Fruit fly (Drosophila melanogaster): Measurements from ENCODE around the gene CG9004.

Gene CG9004

DNA sequence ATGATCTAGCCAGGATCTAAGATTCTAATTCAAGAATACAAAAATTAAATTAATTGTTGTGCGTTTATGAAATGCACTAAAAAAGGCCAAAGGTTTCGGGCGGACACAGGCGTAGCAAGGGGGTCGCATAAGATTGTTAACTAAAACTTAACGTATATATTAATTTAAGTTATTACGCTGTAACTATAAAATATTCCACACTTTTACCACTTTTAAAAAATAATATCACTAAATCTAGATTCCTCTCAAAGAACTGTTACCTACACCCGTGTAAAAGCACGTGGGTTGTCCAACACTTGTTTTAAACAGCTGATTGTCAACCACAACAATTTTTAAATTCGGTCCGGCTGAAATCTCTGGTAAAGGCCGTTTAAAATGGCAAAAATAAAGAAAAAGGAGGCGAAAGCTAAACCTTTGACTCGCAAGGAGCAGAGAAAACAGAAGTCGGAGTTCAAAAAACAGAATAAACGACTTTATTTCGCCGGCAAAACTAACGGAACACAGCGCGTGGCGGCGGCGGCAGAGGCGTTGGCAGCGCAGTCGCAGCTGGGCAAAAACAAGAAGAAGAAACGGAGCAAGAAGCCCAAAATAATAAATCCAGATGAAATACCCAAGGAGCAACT lies at the start of gene CG9004, which contains the start of gene mRpL23 (continued):
- TF ChIP-seq en (GFP tag; optimal IDR thresholded peaks at IDR 0.05): peak; percentile 94
- peak; percentile 90 for TF ChIP-seq Nf-YC (tag; optimal IDR thresholded peaks at IDR 0.05)
- peak; percentile 99 for TF ChIP-seq CoRest (tag; optimal IDR thresholded peaks at IDR 0.05)
- peak; percentile 99 for TF ChIP-seq pho (GFP tag; optimal IDR thresholded peaks at IDR 0.05)
- peak; percentile 100 for TF ChIP-seq Hsf (GFP tag; optimal IDR thresholded peaks at IDR 0.05)
- peak; percentile 99 for TF ChIP-seq CG18599 (GFP tag; optimal IDR thresholded peaks at IDR 0.05)
- no peak for TF ChIP-seq Doc3 (GFP tag; IDR thresholded peaks at IDR 0.05; ENCODE audit: partially characterized antibody)
- TF ChIP-seq GATAe (GFP tag; conservative IDR thresholded peaks at IDR 0.05): peak; percentile 99
- peak; percentile 99 for TF ChIP-seq CG7839 (tag; optimal IDR thresholded peaks at IDR 0.05)
- peak; percentile 99 for TF ChIP-seq Abd-B (GFP tag; optimal IDR thresholded peaks at IDR 0.05)
- peak; percentile 99 for TF ChIP-seq ro (GFP tag; IDR thresholded peaks at IDR 0.05)
- peak; percentile 99 for TF ChIP-seq CG4820 (GFP tag; optimal IDR thresholded peaks at IDR 0.05)
- peak; percentile 98 for TF ChIP-seq dm (GFP tag; optimal IDR thresholded peaks at IDR 0.05)
- peak; percentile 97 for TF ChIP-seq Adf1 (GFP tag; IDR thresholded peaks at IDR 0.05)
- TF ChIP-seq CG17361 (GFP tag; IDR thresholded peaks at IDR 0.05): peak; percentile 99
- TF ChIP-seq sna (GFP tag; IDR thresholded peaks at IDR 0.05; ENCODE audit: partially characterized antibody): peak; percentile 30; the same call in 1 of the 2 replicates
- peak in 1 of 3 experiments; percentile 99 for TF ChIP-seq lola (GFP tag; optimal IDR thresholded peaks at IDR 0.05)
- TF ChIP-seq wdn (GFP tag; IDR thresholded peaks at IDR 0.05): peak; percentile 99
- peak; percentile 100 for TF ChIP-seq rib (GFP tag; IDR thresholded peaks at IDR 0.05)
- peak; percentile 99 for TF ChIP-seq kay (GFP tag; optimal IDR thresholded peaks at IDR 0.05)
- peak; percentile 100 for TF ChIP-seq CG4617 (GFP tag; optimal IDR thresholded peaks at IDR 0.05; ENCODE audit: borderline replicate concordance)
- peak; percentile 93 for TF ChIP-seq CG18011 (GFP tag; optimal IDR thresholded peaks at IDR 0.05)
- TF ChIP-seq Aef1 (GFP tag; IDR thresholded peaks at IDR 0.05): peak; percentile 100
- no peak for TF ChIP-seq usp (GFP tag; optimal IDR thresholded peaks at IDR 0.05)
- peak; percentile 99 for TF ChIP-seq cas (GFP tag; IDR thresholded peaks at IDR 0.05)
- peak; percentile 99 for TF ChIP-seq Six4 (GFP tag; optimal IDR thresholded peaks at IDR 0.05)
- peak; percentile 98 for TF ChIP-seq CG11696 (GFP tag; IDR thresholded peaks at IDR 0.05)
- peak; percentile 100 for TF ChIP-seq CG14667 (GFP tag; IDR thresholded peaks at IDR 0.05)
- peak; percentile 77 for TF ChIP-seq CG14965 (GFP tag; optimal IDR thresholded peaks at IDR 0.05; ENCODE audit: borderline replicate concordance)
- peak; percentile 100 for TF ChIP-seq slbo (GFP tag; IDR thresholded peaks at IDR 0.05)
- peak; percentile 98 for TF ChIP-seq Atf3 (GFP tag; optimal IDR thresholded peaks at IDR 0.05)
- peak; percentile 98 for TF ChIP-seq ewg (GFP tag; optimal IDR thresholded peaks at IDR 0.05)
- peak; percentile 97 for TF ChIP-seq CG6765 (GFP tag; optimal IDR thresholded peaks at IDR 0.05)
- peak; percentile 81; the same call in 2 of the 3 replicates for TF ChIP-seq z (GFP tag; IDR thresholded peaks at IDR 0.05)
- peak; percentile 99 for TF ChIP-seq Camta (GFP tag; optimal IDR thresholded peaks at IDR 0.05)
- TF ChIP-seq E2f1 (GFP tag; IDR thresholded peaks at IDR 0.05): peak; percentile 100
- TF ChIP-seq Xrp1 (GFP tag; IDR thresholded peaks at IDR 0.05): peak; percentile 100
- peak; percentile 97 for TF ChIP-seq Hmx (GFP tag; optimal IDR thresholded peaks at IDR 0.05)
- TF ChIP-seq her (GFP tag; optimal IDR thresholded peaks at IDR 0.05): peak; percentile 94
- peak; percentile 100 for TF ChIP-seq CG4730 (GFP tag; IDR thresholded peaks at IDR 0.05)
- peak; percentile 98 for TF ChIP-seq CG8290 (GFP tag; optimal IDR thresholded peaks at IDR 0.05)
- TF ChIP-seq CG8290 (tag; optimal IDR thresholded peaks at IDR 0.05): peak; percentile 96 to 99
- peak; percentile 99 for TF ChIP-seq dmrt99B (tag; optimal IDR thresholded peaks at IDR 0.05)
- no peak for TF ChIP-seq fru (optimal IDR thresholded peaks at IDR 0.05)
- TF ChIP-seq gsb (GFP tag; IDR thresholded peaks at IDR 0.05): peak; percentile 99
- peak; percentile 98 for TF ChIP-seq gcm (GFP tag; optimal IDR thresholded peaks at IDR 0.05)
- no peak for TF ChIP-seq pita (GFP tag; optimal IDR thresholded peaks at IDR 0.05)
- peak; percentile 100 for TF ChIP-seq ranshi (GFP tag; IDR thresholded peaks at IDR 0.05)
- peak; percentile 99 for TF ChIP-seq CG31388 (GFP tag; optimal IDR thresholded peaks at IDR 0.05)
- TF ChIP-seq CG15073 (GFP tag; optimal IDR thresholded peaks at IDR 0.05): peak; percentile 91
- peak; percentile 98 for TF ChIP-seq CG7556 (GFP tag; optimal IDR thresholded peaks at IDR 0.05)
